Worm (Caenorhabditis elegans): ENCODE measurements around the gene acs-1.

- TF ChIP-seq elt-2 (tag; optimal IDR thresholded peaks at IDR 0.05): no peak
- no peak for TF ChIP-seq dve-1 (tag; optimal IDR thresholded peaks at IDR 0.05)
- TF ChIP-seq sox-2 (GFP tag; IDR thresholded peaks at IDR 0.05): no peak
- no peak for TF ChIP-seq elt-4 (tag; optimal IDR thresholded peaks at IDR 0.05)
- no peak for TF ChIP-seq tbx-2 (tag; optimal IDR thresholded peaks at IDR 0.05)
- TF ChIP-seq ceh-9 (tag; optimal IDR thresholded peaks at IDR 0.05): no peak
- TF ChIP-seq nfya-1 (tag; optimal IDR thresholded peaks at IDR 0.05): no peak
- TF ChIP-seq rnt-1 (tag; optimal IDR thresholded peaks at IDR 0.05): no peak
- no peak for TF ChIP-seq ref-2 (tag; optimal IDR thresholded peaks at IDR 0.05)
- TF ChIP-seq sox-4 (tag; optimal IDR thresholded peaks at IDR 0.05): no peak
- no peak for TF ChIP-seq ama-1 (optimal IDR thresholded peaks at IDR 0.05)
These were observed 48.8 kb upstream of the acs-1 start for ce11 chrV:6476026-6476425.
